Fruit fly (Drosophila melanogaster): ENCODE measurements around the gene nebu.

The nebu gene

DNA sequence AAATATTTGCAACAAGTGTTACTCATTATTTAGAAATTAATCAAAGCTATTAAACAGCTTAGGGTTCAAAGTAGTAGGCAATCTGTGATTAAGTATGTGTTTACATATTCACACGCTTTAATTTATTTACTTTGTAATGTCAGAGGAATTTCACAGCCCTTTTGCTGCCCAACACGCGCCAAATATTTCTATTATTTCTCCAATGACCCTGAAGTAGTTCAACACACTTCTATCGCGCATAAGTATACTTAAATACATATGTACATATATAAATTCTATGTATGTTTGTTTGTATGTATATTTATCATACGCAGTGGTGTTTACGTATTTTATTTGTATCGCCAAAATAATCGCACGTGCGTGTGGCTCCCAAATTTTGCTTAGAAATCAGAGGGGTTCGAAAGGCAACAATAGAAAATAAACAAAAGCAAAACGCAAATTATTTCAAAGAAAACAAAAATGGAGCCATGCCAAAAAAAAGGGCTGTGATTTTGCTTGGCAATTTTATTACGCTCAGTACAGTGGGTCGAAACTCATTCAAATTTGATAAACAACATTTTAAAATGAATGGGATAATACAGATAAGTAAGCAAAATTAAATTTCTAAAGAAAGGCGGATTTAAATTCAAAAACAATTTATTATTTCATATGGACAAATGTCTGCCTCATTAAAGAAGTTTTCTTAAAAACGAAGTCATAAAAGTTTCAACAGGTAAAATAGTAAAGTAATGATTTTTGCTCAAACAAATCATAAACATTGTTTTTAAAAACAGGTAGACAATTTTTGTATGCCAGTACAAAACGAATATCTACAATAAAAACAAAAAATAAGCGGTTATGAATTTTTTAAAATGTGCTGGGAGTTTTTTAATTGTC is 39.5 kb downstream of the nebu start (continued):
- peak; percentile 38 for TF ChIP-seq Camta (GFP tag; optimal IDR thresholded peaks at IDR 0.05)
- TF ChIP-seq Doc3 (GFP tag; IDR thresholded peaks at IDR 0.05; ENCODE audit: partially characterized antibody): no peak
- TF ChIP-seq slbo (GFP tag; IDR thresholded peaks at IDR 0.05): peak; percentile 65
- peak; percentile 18 for TF ChIP-seq CG17359 (tag; optimal IDR thresholded peaks at IDR 0.05)
- no peak for TF ChIP-seq GATAe (GFP tag; conservative IDR thresholded peaks at IDR 0.05)
- TF ChIP-seq crol (GFP tag; IDR thresholded peaks at IDR 0.05): no peak
- TF ChIP-seq psq (GFP tag; optimal IDR thresholded peaks at IDR 0.05): no peak
- TF ChIP-seq CG11456 (GFP tag; IDR thresholded peaks at IDR 0.05): no peak
- no peak for TF ChIP-seq kah (GFP tag; optimal IDR thresholded peaks at IDR 0.05)
- no peak for TF ChIP-seq pum (GFP tag; optimal IDR thresholded peaks at IDR 0.05)
- peak; percentile 48 for TF ChIP-seq CG4424 (GFP tag; optimal IDR thresholded peaks at IDR 0.05)
- TF ChIP-seq sr (GFP tag; IDR thresholded peaks at IDR 0.05): no peak
- TF ChIP-seq jumu (GFP tag; optimal IDR thresholded peaks at IDR 0.05): no peak
- TF ChIP-seq gro (GFP tag; optimal IDR thresholded peaks at IDR 0.05): no peak
- TF ChIP-seq NC2α (GFP tag; optimal IDR thresholded peaks at IDR 0.05): no peak
- peak; percentile 8 for TF ChIP-seq Dek (tag; optimal IDR thresholded peaks at IDR 0.05)
- TF ChIP-seq CG4282 (GFP tag; optimal IDR thresholded peaks at IDR 0.05): no peak
- TF ChIP-seq Eip74EF (GFP tag; optimal IDR thresholded peaks at IDR 0.05): no peak
- peak; percentile 70; the same call in 2 of the 3 replicates for TF ChIP-seq CG17361 (GFP tag; IDR thresholded peaks at IDR 0.05)
- peak; percentile 19 for TF ChIP-seq CG13424 (tag; optimal IDR thresholded peaks at IDR 0.05)
- no peak for TF ChIP-seq CG10959 (GFP tag; IDR thresholded peaks at IDR 0.05)
- TF ChIP-seq chn (GFP tag; optimal IDR thresholded peaks at IDR 0.05): no peak
- TF ChIP-seq CG8924 (tag; optimal IDR thresholded peaks at IDR 0.05): peak; percentile 51
- peak; percentile 47 for TF ChIP-seq phol (tag; optimal IDR thresholded peaks at IDR 0.05)
- no peak for TF ChIP-seq CG43689 (GFP tag; IDR thresholded peaks at IDR 0.05)
- TF ChIP-seq Opbp (GFP tag; IDR thresholded peaks at IDR 0.05; ENCODE audit: partially characterized antibody): no peak
- TF ChIP-seq zen2 (GFP tag; IDR thresholded peaks at IDR 0.05; ENCODE audit: partially characterized antibody): no peak
- TF ChIP-seq row (GFP tag; IDR thresholded peaks at IDR 0.05): peak; percentile 60; the same call in 2 of the 3 replicates
- TF ChIP-seq CG6854 (GFP tag; optimal IDR thresholded peaks at IDR 0.05): peak; percentile 6
- TF ChIP-seq CG18262 (tag; optimal IDR thresholded peaks at IDR 0.05): peak; percentile 29
- 0 out of 3 replicates have a peak, but pooled peaks have one; percentile 17 for TF ChIP-seq tgo (GFP tag; IDR thresholded peaks at IDR 0.05)
- TF ChIP-seq fd3F (GFP tag; optimal IDR thresholded peaks at IDR 0.05): peak; percentile 39
- 0 out of 2 replicates have a peak, but pooled peaks have one; percentile 21 for TF ChIP-seq stc (GFP tag; IDR thresholded peaks at IDR 0.05)
- TF ChIP-seq seq (GFP tag; IDR thresholded peaks at IDR 0.05): no peak
- no peak for TF ChIP-seq CG13123 (GFP tag; optimal IDR thresholded peaks at IDR 0.05)
- TF ChIP-seq gcm (GFP tag; optimal IDR thresholded peaks at IDR 0.05): no peak
- no peak for TF ChIP-seq Sry-δ (GFP tag; optimal IDR thresholded peaks at IDR 0.05)
- TF ChIP-seq CG10267 (tag; optimal IDR thresholded peaks at IDR 0.05): peak; percentile 29
- TF ChIP-seq grau (tag; optimal IDR thresholded peaks at IDR 0.05): peak; percentile 69
- TF ChIP-seq corto (GFP tag; optimal IDR thresholded peaks at IDR 0.05): no peak
- TF ChIP-seq aop (GFP tag; IDR thresholded peaks at IDR 0.05): no peak
- peak; percentile 23 for TF ChIP-seq odd (GFP tag; optimal IDR thresholded peaks at IDR 0.05)
